Fruit fly (Drosophila melanogaster) whole organism, adult: Measurements from ENCODE around the gene GluRS-m.

Experiments
- CG33017 ChIP-seq: fragments of 200-800 bp; sonication (Bioruptor generic); optimal IDR thresholded peaks from 2 replicates; lab custom pipeline; 2018; ENCODE audit warnings: missing biosample characterization, mild to moderate bottlenecking, missing genetic modification characterization, moderate library complexity
- CG7045 ChIP-seq: fragments of 200-800 bp; sonication (Bioruptor generic); optimal IDR thresholded peaks from 2 replicates; lab custom pipeline; 2017; ENCODE audit warnings: missing biosample characterization, mild to moderate bottlenecking, missing genetic modification characterization
- Clk ChIP-seq: fragments of 200-800 bp; sonication (Bioruptor generic); optimal IDR thresholded peaks from 2 replicates; lab custom pipeline; 2017; ENCODE audit warnings: missing biosample characterization, missing genetic modification characterization
- pad ChIP-seq: fragments of 200-800 bp; sonication (Bioruptor generic); optimal IDR thresholded peaks from 3 replicates; lab custom pipeline; 2017; ENCODE audit warnings: missing biosample characterization, missing genetic modification characterization, mild to moderate bottlenecking, moderate library complexity, missing genetic modification reagents

DNA sequence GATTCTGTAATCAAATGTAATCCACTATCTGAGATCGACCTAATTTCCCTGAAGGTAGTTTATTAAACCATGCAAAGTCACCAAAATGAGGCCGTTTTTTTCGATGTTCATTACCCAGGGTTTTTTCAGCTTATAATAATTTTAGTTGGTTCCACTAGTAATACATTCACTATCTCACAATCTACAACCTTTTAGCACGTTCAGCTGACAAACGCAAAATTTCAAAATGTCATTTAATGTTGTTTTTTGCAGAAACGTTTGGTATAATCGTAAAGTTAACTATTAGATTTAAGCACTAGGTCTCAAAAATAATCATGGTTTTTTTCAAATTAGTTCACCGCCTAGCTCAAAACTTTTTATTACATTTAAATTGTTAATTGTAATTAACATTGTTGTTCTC is 16.8 kb downstream of the GluRS-m start, which contains the start of gene CG44836:
- TF ChIP-seq CG33017 (tag; lab: Kevin White, UChicago) (no peak), Clk (GFP tag; lab: Kevin White, UChicago) (no peak), CG7045 (GFP tag; lab: Kevin White, UChicago) (no peak), pad (GFP tag; lab: Kevin White, UChicago) (no peak)
